Worm (Caenorhabditis elegans) whole organism, midembryonic: Measurements from ENCODE around the gene R09E10.13.
"Not testable (repeated sequence)": the region's sequence is repeated elsewhere in the genome, so short reads cannot be mapped to it uniquely, and the experiment has no call there.

Source experiments
- T22C8.4 ChIP-seq: fragments of 200-800 bp; sonication (Bioruptor generic); IDR thresholded peaks from 2 replicates; pipeline ENCODE4 v1.3.6; 2022; ENCODE audit warnings: missing genetic modification characterization, missing compliant biosample characterization
- cog-1 ChIP-seq: sonication (generic microtip); optimal IDR thresholded peaks from 2 replicates; lab custom pipeline; 2016; ENCODE audit warnings: missing genetic modification characterization, missing compliant biosample characterization
- flt-1 ChIP-seq: fragments of 200-800 bp; sonication (Bioruptor generic); IDR thresholded peaks from 2 replicates; pipeline ENCODE4 v1.3.6; 2022; ENCODE audit warnings: missing genetic modification characterization, missing compliant biosample characterization
- klf-2 ChIP-seq: fragments of 200-800 bp; sonication (Bioruptor generic); conservative IDR thresholded peaks from 2 replicates; pipeline ENCODE4 v1.3.6; 2022; ENCODE audit warnings: missing genetic modification reagents, missing genetic modification characterization, missing compliant biosample characterization
- med-1 ChIP-seq: sonication (generic microtip); optimal IDR thresholded peaks from 2 replicates; lab custom pipeline; 2017; ENCODE audit warnings: missing genetic modification characterization, mild to moderate bottlenecking, missing compliant biosample characterization, antibody characterized with exemption, missing genetic modification reagents; ENCODE audit not compliant: insufficient read depth
- ref-1 ChIP-seq: fragments of 200-800 bp; sonication (Bioruptor generic); conservative IDR thresholded peaks from 2 replicates; pipeline ENCODE4 v1.3.6; 2022; ENCODE audit warnings: missing genetic modification reagents, missing genetic modification characterization, missing compliant biosample characterization
- tab-1 ChIP-seq: fragments of 200-800 bp; sonication (Bioruptor generic); IDR thresholded peaks from 2 replicates; pipeline ENCODE4 v1.3.6; 2022; ENCODE audit warnings: missing genetic modification characterization, missing compliant biosample characterization
- ztf-23 ChIP-seq: fragments of 200-800 bp; sonication (Bioruptor generic); IDR thresholded peaks from 2 replicates; pipeline ENCODE4 v1.3.6; 2022; ENCODE audit warnings: missing genetic modification reagents, missing genetic modification characterization, missing compliant biosample characterization
- ztf-29 ChIP-seq: fragments of 200-800 bp; sonication (Bioruptor generic); IDR thresholded peaks from 2 replicates; pipeline ENCODE4 v1.3.6; 2022; ENCODE audit warnings: missing genetic modification reagents, missing genetic modification characterization, missing compliant biosample characterization

The R09E10.13 gene

DNA sequence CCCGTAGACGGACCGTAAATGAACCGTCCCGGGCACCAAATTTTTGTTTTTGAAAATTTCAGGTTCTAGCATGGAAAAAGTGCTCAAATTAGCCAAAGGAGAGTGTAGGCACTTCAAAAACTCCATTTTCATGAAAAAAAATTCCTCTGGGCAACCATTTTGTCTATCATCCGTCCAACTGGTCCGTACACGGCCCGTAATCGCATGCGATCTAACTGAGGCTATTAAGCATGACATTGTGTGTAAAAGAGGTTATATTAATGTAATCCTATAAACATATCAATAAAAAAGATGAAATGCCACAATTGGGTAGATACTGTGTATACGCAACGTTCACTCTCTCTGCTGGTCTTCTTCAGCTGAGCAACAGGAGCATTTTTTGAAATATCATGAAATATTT, 27.7 kb upstream of the R09E10.13 start, which contains the start of gene R09E10.1:
R09E10.1 (minus strand) TSS at position 101 of the 400 bp plus-strand sequence.
- not testable (repeated sequence) for TF ChIP-seq T22C8.4 (GFP tag; lab: Robert Waterston, UW); klf-2 (GFP tag; lab: Robert Waterston, UW); cog-1 (tag; lab: Kevin White, UChicago)

DNA sequence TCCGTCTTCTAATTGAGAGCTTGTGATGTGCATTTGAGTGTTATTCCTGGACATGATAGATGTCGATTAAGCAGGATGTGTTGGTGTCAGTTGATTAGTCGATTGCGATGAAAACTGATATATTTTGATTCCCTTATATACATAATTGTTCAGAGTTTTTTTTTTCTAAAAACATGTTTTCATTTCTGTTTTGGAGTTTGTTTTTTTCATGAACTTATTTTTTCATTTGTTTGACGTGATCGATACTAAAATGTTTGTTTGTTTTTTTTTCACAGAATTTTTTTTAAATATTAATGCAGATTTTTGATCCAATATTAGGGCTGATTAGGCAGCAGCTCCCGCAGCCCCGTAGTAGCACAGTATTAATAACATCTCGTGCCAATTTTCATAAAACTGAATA, 23.3 kb upstream of the R09E10.13 start, which contains the start of gene R09E10.2:
R09E10.2 (minus strand) TSS at position 101 of the 400 bp plus-strand sequence.
- TF ChIP-seq ztf-23 (GFP tag; lab: Robert Waterston, UW) (no peak), klf-2 (GFP tag; lab: Robert Waterston, UW) (no peak), ztf-29 (GFP tag; lab: Robert Waterston, UW) (no peak), tab-1 (no peak), T22C8.4 (GFP tag; lab: Robert Waterston, UW) (no peak), med-1 (GFP tag; lab: Kevin White, UChicago) (no peak), cog-1 (tag; lab: Kevin White, UChicago) (no peak), flt-1 (no peak), ref-1 (GFP tag; lab: Robert Waterston, UW) (no peak)

DNA sequence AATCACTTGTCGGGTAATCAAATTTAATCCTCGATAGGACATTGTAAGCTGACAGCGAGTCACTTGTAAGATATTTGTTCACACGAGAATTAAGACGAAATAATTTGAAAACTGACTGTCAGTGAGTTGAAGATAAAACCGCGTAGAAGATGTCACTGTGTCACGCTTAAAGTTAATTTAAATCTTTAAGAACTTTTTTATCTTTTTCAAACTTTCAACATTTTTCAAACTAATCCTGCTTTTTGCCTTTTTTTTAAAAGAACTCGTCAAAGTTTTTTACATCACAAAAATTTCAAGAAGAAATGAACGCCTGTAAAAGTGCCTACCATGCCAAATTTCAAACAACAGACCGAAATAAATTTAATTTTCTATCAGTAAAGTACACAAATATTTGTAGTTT, 18.6 kb upstream of the R09E10.13 start, which contains the start of gene acs-18:
acs-18 (minus strand) TSS at position 101 of the 400 bp plus-strand sequence.
- no peak for TF ChIP-seq klf-2 (GFP tag; lab: Robert Waterston, UW)
- no peak for TF ChIP-seq T22C8.4 (GFP tag; lab: Robert Waterston, UW)
- TF ChIP-seq cog-1 (tag; lab: Kevin White, UChicago) = no peak
- TF ChIP-seq ztf-29 (GFP tag; lab: Robert Waterston, UW) = no peak
- TF ChIP-seq flt-1 = no peak

DNA sequence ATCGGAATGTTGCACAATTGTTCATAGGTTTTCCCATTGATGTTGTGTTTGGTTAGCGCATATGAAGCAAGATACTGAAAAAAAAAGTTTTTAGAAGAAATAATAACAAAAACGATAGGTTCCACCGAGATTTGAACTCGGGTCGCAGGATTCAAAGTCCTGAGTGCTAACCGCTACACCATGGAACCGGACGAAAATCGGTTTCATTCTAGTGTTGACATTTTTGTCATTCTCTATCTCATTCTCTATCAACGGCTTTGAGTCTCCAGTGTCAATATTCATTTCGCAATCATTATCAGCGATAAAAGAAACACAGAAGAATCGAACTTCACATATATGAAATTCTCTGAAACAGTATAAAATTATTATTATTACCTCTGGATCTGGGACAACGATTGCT, 16.2 kb upstream of the R09E10.13 start:
- TF ChIP-seq flt-1 (no peak), klf-2 (GFP tag; lab: Robert Waterston, UW) (no peak), ztf-29 (GFP tag; lab: Robert Waterston, UW) (no peak), ref-1 (GFP tag; lab: Robert Waterston, UW) (no peak), med-1 (GFP tag; lab: Kevin White, UChicago) (no peak), tab-1 (no peak), T22C8.4 (GFP tag; lab: Robert Waterston, UW) (no peak), cog-1 (tag; lab: Kevin White, UChicago) (no peak), ztf-23 (GFP tag; lab: Robert Waterston, UW) (no peak)

DNA sequence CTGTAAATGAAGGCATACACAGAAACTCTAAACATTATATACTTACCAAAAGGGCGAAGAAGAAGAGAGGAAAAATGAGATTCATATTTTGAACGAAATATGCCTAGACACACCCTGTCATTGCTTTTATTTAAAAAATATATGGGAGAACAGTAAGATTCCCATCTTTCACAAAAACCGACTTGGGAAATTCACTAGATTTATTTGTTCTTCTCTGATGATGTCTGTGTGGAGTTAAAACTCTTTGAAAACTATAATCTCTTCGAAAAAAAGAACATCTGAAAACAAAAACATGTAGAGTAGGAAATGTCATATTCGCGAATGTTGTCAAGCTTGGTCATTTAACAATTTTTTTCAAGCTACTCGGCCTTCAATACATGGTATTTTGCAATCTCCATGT, 15.4 kb upstream of the R09E10.13 start, which contains the start of gene R09E10.8:
R09E10.8 (minus strand) TSS at position 101 of the 400 bp plus-strand sequence.
- TF ChIP-seq tab-1 (no peak), med-1 (GFP tag; lab: Kevin White, UChicago) (no peak), klf-2 (GFP tag; lab: Robert Waterston, UW) (no peak), T22C8.4 (GFP tag; lab: Robert Waterston, UW) (no peak), ref-1 (GFP tag; lab: Robert Waterston, UW) (no peak), ztf-29 (GFP tag; lab: Robert Waterston, UW) (no peak), flt-1 (no peak), cog-1 (tag; lab: Kevin White, UChicago) (no peak), ztf-23 (GFP tag; lab: Robert Waterston, UW) (no peak)

DNA sequence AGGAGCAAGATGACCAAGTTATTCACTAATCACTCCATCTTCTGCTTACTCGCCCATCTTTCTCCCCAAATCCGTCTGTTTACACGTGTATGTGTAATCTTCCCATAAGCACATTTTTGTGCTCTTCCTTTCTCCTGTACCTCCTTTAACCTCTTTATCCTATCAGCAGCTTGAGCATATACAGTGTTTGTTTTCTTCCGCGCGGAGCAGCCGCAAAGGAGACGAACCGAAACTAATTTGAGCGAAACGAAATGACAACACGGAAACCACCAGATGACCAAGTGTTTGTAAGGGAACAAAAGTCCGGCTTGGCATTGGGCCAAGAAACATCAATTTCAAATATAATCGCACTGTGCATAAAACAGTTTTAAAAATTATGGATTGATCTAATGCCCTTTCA, 9.4 kb upstream of the R09E10.13 start:
- TF ChIP-seq med-1 (GFP tag; lab: Kevin White, UChicago) (no peak), tab-1 (no peak), klf-2 (GFP tag; lab: Robert Waterston, UW) (no peak), cog-1 (tag; lab: Kevin White, UChicago) (no peak), T22C8.4 (GFP tag; lab: Robert Waterston, UW) (no peak), flt-1 (no peak), ztf-29 (GFP tag; lab: Robert Waterston, UW) (no peak), ref-1 (GFP tag; lab: Robert Waterston, UW) (no peak)

DNA sequence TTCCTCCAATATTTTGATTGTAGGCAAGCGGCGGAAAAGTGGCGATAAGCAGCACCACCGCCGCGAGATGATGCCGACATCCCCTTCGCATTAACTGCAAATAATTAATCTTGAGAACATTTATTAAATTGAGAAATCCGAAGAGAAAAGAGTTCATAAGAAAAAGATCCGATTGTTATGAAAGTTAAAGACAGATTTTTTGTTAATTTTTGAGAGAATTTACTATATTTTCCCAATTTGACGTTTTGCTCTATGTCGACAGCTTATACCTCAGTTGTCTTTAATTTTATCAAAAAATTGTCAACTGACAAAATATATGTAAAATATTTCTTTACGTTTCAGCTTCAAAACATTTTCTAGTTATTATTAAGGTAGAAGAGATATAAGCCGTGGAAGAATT, 7.3 kb upstream of the R09E10.13 start, which contains the start of gene R09E10.5:
R09E10.5 (minus strand) TSS at position 101 of the 400 bp plus-strand sequence.
- TF ChIP-seq med-1 (GFP tag; lab: Kevin White, UChicago) (no peak), T22C8.4 (GFP tag; lab: Robert Waterston, UW) (no peak), ztf-29 (GFP tag; lab: Robert Waterston, UW) (no peak), ref-1 (GFP tag; lab: Robert Waterston, UW) (no peak), ztf-23 (GFP tag; lab: Robert Waterston, UW) (no peak), cog-1 (tag; lab: Kevin White, UChicago) (no peak), klf-2 (GFP tag; lab: Robert Waterston, UW) (no peak), tab-1 (no peak), flt-1 (no peak)

DNA sequence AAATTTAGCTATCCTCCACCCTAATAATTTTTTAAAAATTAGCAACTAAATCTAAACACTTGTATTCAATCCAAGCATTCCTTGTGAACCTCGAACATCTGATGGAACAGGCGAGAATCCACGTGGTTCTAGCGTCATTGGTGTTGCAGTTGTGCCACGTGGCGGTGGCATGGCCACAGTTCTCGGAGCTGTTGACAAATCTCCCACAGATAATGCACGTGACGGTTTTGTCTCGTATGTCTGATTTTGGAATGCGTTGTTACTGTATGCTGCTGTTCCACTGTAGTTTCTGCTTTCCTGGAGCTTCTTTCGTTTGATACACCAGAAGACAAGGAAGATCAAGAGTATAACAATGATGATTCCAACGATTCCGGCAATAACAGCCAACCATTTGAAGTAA, 1.1 kb upstream of the R09E10.13 start:
- TF ChIP-seq klf-2 (GFP tag; lab: Robert Waterston, UW) (no peak), med-1 (GFP tag; lab: Kevin White, UChicago) (no peak), cog-1 (tag; lab: Kevin White, UChicago) (no peak), flt-1 (no peak)

DNA sequence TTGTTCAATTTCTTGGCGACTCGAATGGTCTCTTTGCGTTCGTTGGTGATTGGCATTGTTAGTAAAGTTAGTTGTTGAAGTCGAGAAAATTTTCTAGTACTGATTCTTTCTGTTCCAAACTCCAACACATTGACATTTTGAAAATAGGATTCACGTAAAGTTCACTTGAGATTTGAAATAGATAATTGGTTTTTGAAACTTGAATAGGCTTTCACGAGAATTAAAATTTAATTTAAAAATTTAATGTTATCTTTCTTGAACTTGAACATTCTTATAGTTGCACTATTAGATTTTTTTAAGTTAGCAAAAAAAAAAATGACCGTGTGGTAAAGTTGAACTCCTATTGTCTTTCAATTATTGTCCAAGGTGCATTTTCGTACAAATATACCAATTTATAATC, 914 bp downstream of the R09E10.13 start, which contains the start of gene R09E10.6:
R09E10.6 (minus strand) TSS at position 101 of the 400 bp plus-strand sequence.
- TF ChIP-seq tab-1 = no peak
- TF ChIP-seq med-1 (GFP tag; lab: Kevin White, UChicago) = no peak
- no peak for TF ChIP-seq ref-1 (GFP tag; lab: Robert Waterston, UW)
- no peak for TF ChIP-seq klf-2 (GFP tag; lab: Robert Waterston, UW)
- TF ChIP-seq ztf-23 (GFP tag; lab: Robert Waterston, UW) = no peak
- no peak for TF ChIP-seq ztf-29 (GFP tag; lab: Robert Waterston, UW)
- no peak for TF ChIP-seq flt-1
- TF ChIP-seq cog-1 (tag; lab: Kevin White, UChicago) = no peak
- TF ChIP-seq T22C8.4 (GFP tag; lab: Robert Waterston, UW) = no peak
